Fruit fly (Drosophila melanogaster) whole organism, prepupa: Measurements from ENCODE around the gene CG31917.

ENCODE experiments used
- CG11902 ChIP-seq: fragments of 200-800 bp; sonication (Bioruptor generic); optimal IDR thresholded peaks from 3 replicates; lab custom pipeline; 2016; ENCODE audit warnings: missing biosample characterization, missing genetic modification characterization
- CG6276 ChIP-seq: fragments of 200-800 bp; sonication (Bioruptor generic); optimal IDR thresholded peaks from 2 replicates; lab custom pipeline; 2017; ENCODE audit warnings: missing biosample characterization, mild to moderate bottlenecking, missing genetic modification characterization
- CG7368 ChIP-seq: fragments of 200-800 bp; sonication (Bioruptor generic); optimal IDR thresholded peaks from 3 replicates; lab custom pipeline; 2016; ENCODE audit warnings: missing biosample characterization, missing genetic modification characterization
- Sox14 ChIP-seq: fragments of 200-800 bp; sonication (Bioruptor generic); optimal IDR thresholded peaks from 3 replicates; lab custom pipeline; 2016; ENCODE audit warnings: missing biosample characterization, missing genetic modification characterization
- fd59A ChIP-seq: fragments of 200-800 bp; sonication (Bioruptor generic); optimal IDR thresholded peaks from 2 replicates; lab custom pipeline; 2017; ENCODE audit warnings: missing biosample characterization, mild to moderate bottlenecking, missing genetic modification characterization, missing genetic modification reagents

- TF ChIP-seq CG6276 (GFP tag; lab: Kevin White, UChicago) (no peak), fd59A (GFP tag; lab: Kevin White, UChicago) (peak; percentile 84), CG7368 (no peak), CG11902 (GFP tag; lab: Kevin White, UChicago) (peak; percentile 91), Sox14 (GFP tag; lab: Kevin White, UChicago) (peak; percentile 95)
Observed at dm6 chr2L:4976988-4977551, 33.6 kb downstream of the CG31917 start, which contains the start of the genes Gmd and CG3792.
